Fruit fly (Drosophila melanogaster) whole organism, pupa: ENCODE results near the gene CG32106.

ENCODE experiments used
- CG8159 ChIP-seq: fragments of 200-800 bp; sonication (Bioruptor generic); optimal IDR thresholded peaks from 3 replicates; lab custom pipeline; 2018; ENCODE audit warnings: missing biosample characterization, mild to moderate bottlenecking, missing genetic modification characterization, moderate library complexity
- CG8301 ChIP-seq: fragments of 200-800 bp; sonication (Bioruptor generic); optimal IDR thresholded peaks from 2 replicates; lab custom pipeline; 2018; ENCODE audit warnings: missing biosample characterization, mild to moderate bottlenecking, missing genetic modification characterization

dm6 chr3L:12802443-12802865 is 23.9 kb upstream of the CG32106 start:
- TF ChIP-seq CG8159 (no peak), CG8301 (peak; percentile 78)
